Worm (Caenorhabditis elegans) whole organism, L1 larva: ENCODE measurements around the gene C17H11.5.
A peak's percentile ranks its signal among the peaks of the same experiment; 100 is the strongest.
"Not testable (repeated sequence)": the region's sequence is repeated elsewhere in the genome, so short reads cannot be mapped to it uniquely, and the experiment has no call there.

ENCODE experiments used
- C16A3.4 ChIP-seq: fragments of 150-350 bp; optimal IDR thresholded peaks from 2 replicates; lab custom pipeline; 2014; ENCODE audit warnings: missing biosample characterization, missing genetic modification characterization
- aha-1 ChIP-seq: fragments of 150-350 bp; optimal IDR thresholded peaks from 2 replicates; lab custom pipeline; 2014; ENCODE audit warnings: missing biosample characterization, missing genetic modification characterization
- ama-1 ChIP-seq: fragments of 150-350 bp; optimal IDR thresholded peaks from 2 replicates; lab custom pipeline; 2014
- ceh-8 ChIP-seq: fragments of 200-800 bp; sonication (Bioruptor generic); optimal IDR thresholded peaks from 2 replicates; lab custom pipeline; 2018; ENCODE audit warnings: mild to moderate bottlenecking, missing genetic modification characterization, moderate library complexity, missing compliant biosample characterization
- ceh-82 ChIP-seq, 3 experiments: fragments of 150-350 bp in 1 of 3; sonication (generic microtip) in 2 of 3; optimal IDR thresholded peaks; 2 replicates each; lab custom pipeline; 2014 to 2017; ENCODE audit warnings: missing biosample characterization in 3 of 3, missing genetic modification characterization in 3 of 3
- dsc-1 ChIP-seq: sonication (generic microtip); optimal IDR thresholded peaks from 2 replicates; lab custom pipeline; 2016; ENCODE audit warnings: mild to moderate bottlenecking, missing genetic modification characterization, missing compliant biosample characterization
- efl-1 ChIP-seq, 4 experiments: fragments of 150-350 bp; optimal IDR thresholded peaks in 3 of 4; peaks in 1 of 4; 1 replicate in 1 of 4; 2 replicates in 3 of 4; lab custom pipeline; 2014; ENCODE audit warnings: missing biosample characterization in 2 of 4, missing genetic modification characterization in 2 of 4, missing genetic modification reagents in 2 of 4
- fkh-8 ChIP-seq: sonication (generic microtip); optimal IDR thresholded peaks from 2 replicates; lab custom pipeline; 2016; ENCODE audit warnings: mild to moderate bottlenecking, missing genetic modification characterization, missing compliant biosample characterization
- fos-1 ChIP-seq: fragments of 150-350 bp; optimal IDR thresholded peaks from 2 replicates; lab custom pipeline; 2014; ENCODE audit warnings: missing biosample characterization, missing genetic modification characterization
- grh-1 ChIP-seq: fragments of 200-800 bp; sonication (Bioruptor generic); IDR thresholded peaks from 2 replicates; pipeline ENCODE4 v1.3.6; 2022; ENCODE audit warnings: missing genetic modification reagents, missing genetic modification characterization, missing compliant biosample characterization
- hlh-17 ChIP-seq: fragments of 200-800 bp; sonication (Bioruptor generic); optimal IDR thresholded peaks from 2 replicates; lab custom pipeline; 2018; ENCODE audit warnings: missing genetic modification characterization, mild to moderate bottlenecking, missing compliant biosample characterization, moderate library complexity, borderline replicate concordance
- irx-1 ChIP-seq: sonication (generic microtip); optimal IDR thresholded peaks from 2 replicates; lab custom pipeline; 2016; ENCODE audit warnings: missing genetic modification characterization, missing compliant biosample characterization
- jun-1 ChIP-seq: fragments of 150-350 bp; optimal IDR thresholded peaks from 2 replicates; lab custom pipeline; 2014; ENCODE audit warnings: missing biosample characterization, missing genetic modification reagents, missing genetic modification characterization
- lin-13 ChIP-seq: fragments of 150-350 bp; optimal IDR thresholded peaks from 2 replicates; lab custom pipeline; 2014; ENCODE audit warnings: missing biosample characterization, missing genetic modification reagents, missing genetic modification characterization
- lin-14 ChIP-seq: fragments of 200-800 bp; sonication (Bioruptor generic); optimal IDR thresholded peaks from 2 replicates; lab custom pipeline; 2018; ENCODE audit warnings: mild to moderate bottlenecking, missing genetic modification characterization, moderate library complexity, missing compliant biosample characterization
- lin-35 ChIP-seq, 2 experiments: fragments of 150-350 bp; optimal IDR thresholded peaks; 2 replicates each; lab custom pipeline; 2014; ENCODE audit warnings: missing biosample characterization in 2 of 2, missing genetic modification characterization in 2 of 2, missing genetic modification reagents in 2 of 2
- lin-39 ChIP-seq: fragments of 150-350 bp; optimal IDR thresholded peaks from 2 replicates; lab custom pipeline; 2014; ENCODE audit warnings: missing biosample characterization, missing genetic modification reagents, missing genetic modification characterization
- lsy-2 ChIP-seq, 2 experiments: fragments of 150-350 bp; optimal IDR thresholded peaks; 2 replicates each; lab custom pipeline; 2014; ENCODE audit warnings: missing biosample characterization in 2 of 2, missing genetic modification characterization in 2 of 2
- mdl-1 ChIP-seq, 2 experiments: fragments of 150-350 bp; optimal IDR thresholded peaks; 2 replicates each; lab custom pipeline; 2014 to 2017; ENCODE audit warnings: missing biosample characterization in 2 of 2, missing genetic modification characterization in 2 of 2, inconsistent platforms in 1 of 2
- mep-1 ChIP-seq: fragments of 150-350 bp; optimal IDR thresholded peaks from 2 replicates; lab custom pipeline; 2014; ENCODE audit warnings: missing biosample characterization, missing genetic modification characterization
- nhr-20 ChIP-seq: sonication (generic microtip); optimal IDR thresholded peaks from 2 replicates; lab custom pipeline; 2016; ENCODE audit warnings: mild to moderate bottlenecking, missing genetic modification characterization, missing compliant biosample characterization
- nhr-47 ChIP-seq: sonication (generic microtip); optimal IDR thresholded peaks from 2 replicates; lab custom pipeline; 2016; ENCODE audit warnings: mild to moderate bottlenecking, missing genetic modification characterization, moderate library complexity, missing compliant biosample characterization
- nhr-71 ChIP-seq: sonication (generic microtip); optimal IDR thresholded peaks from 2 replicates; lab custom pipeline; 2016; ENCODE audit warnings: mild to moderate bottlenecking, missing genetic modification characterization, moderate library complexity, missing compliant biosample characterization
- nhr-77 ChIP-seq: fragments of 150-350 bp; optimal IDR thresholded peaks from 2 replicates; lab custom pipeline; 2014; ENCODE audit warnings: missing biosample characterization, missing genetic modification characterization
- nhr-85 ChIP-seq: sonication (generic microtip); peaks from one replicate; lab custom pipeline; 2016; ENCODE audit warnings: missing genetic modification characterization, inconsistent platforms, missing compliant biosample characterization
- nhr-90 ChIP-seq: sonication (generic microtip); optimal IDR thresholded peaks from 2 replicates; lab custom pipeline; 2016; ENCODE audit warnings: mild to moderate bottlenecking, missing genetic modification characterization, missing compliant biosample characterization; ENCODE audit not compliant: poor library complexity
- rnt-1 ChIP-seq: sonication (generic microtip); optimal IDR thresholded peaks from 2 replicates; lab custom pipeline; 2016; ENCODE audit warnings: mild to moderate bottlenecking, missing genetic modification characterization, moderate library complexity, missing compliant biosample characterization
- skn-1 ChIP-seq: fragments of 150-350 bp; optimal IDR thresholded peaks from 2 replicates; lab custom pipeline; 2014; ENCODE audit warnings: missing biosample characterization, missing genetic modification characterization
- snu-23 ChIP-seq: sonication (generic microtip); optimal IDR thresholded peaks from 2 replicates; lab custom pipeline; 2016; ENCODE audit warnings: missing genetic modification characterization, missing compliant biosample characterization
- sox-4 ChIP-seq: sonication (generic microtip); optimal IDR thresholded peaks from 2 replicates; lab custom pipeline; 2016; ENCODE audit warnings: missing genetic modification characterization, missing compliant biosample characterization
- swsn-7 ChIP-seq: sonication (generic microtip); optimal IDR thresholded peaks from 2 replicates; lab custom pipeline; 2016; ENCODE audit warnings: missing genetic modification characterization, missing compliant biosample characterization
- unc-130 ChIP-seq: fragments of 150-350 bp; optimal IDR thresholded peaks from 2 replicates; lab custom pipeline; 2017; ENCODE audit warnings: missing biosample characterization, missing genetic modification characterization, inconsistent platforms
- unc-86 ChIP-seq: sonication (generic microtip); optimal IDR thresholded peaks from 2 replicates; lab custom pipeline; 2016; ENCODE audit warnings: missing genetic modification characterization, missing compliant biosample characterization
- xbp-1 ChIP-seq: sonication (generic microtip); optimal IDR thresholded peaks from 2 replicates; lab custom pipeline; 2016; ENCODE audit warnings: missing genetic modification characterization, missing compliant biosample characterization
- ztf-4 ChIP-seq: fragments of 150-350 bp; optimal IDR thresholded peaks from 2 replicates; lab custom pipeline; 2014; ENCODE audit warnings: missing biosample characterization, missing genetic modification characterization

The C17H11.5 gene

ce11 chrX:8155969-8156368 is 29.0 kb downstream of the C17H11.5 start:
- TF ChIP-seq unc-86 (tag; lab: Kevin White, UChicago) (peak; percentile 41), snu-23 (GFP tag; lab: Kevin White, UChicago) (peak; percentile 3), efl-1 (optimal IDR thresholded peaks at IDR 0.05; lab: Kevin White, UChicago) (no peak), efl-1 (GFP tag; optimal IDR thresholded peaks at IDR 0.05 in 1 of 2; lab: Kevin White, UChicago) (peak in 1 of 2 experiments; percentile 82), dsc-1 (tag; lab: Kevin White, UChicago) (no peak), mdl-1 (tag; optimal IDR thresholded peaks at IDR 0.05; lab: Kevin White, UChicago) (peak in 1 of 2 experiments; percentile 4), ama-1 (lab: Kevin White, UChicago) (no peak), ceh-82 (tag; optimal IDR thresholded peaks at IDR 0.05; lab: Kevin White, UChicago) (peak in 2 of 3 experiments; percentile 28 to 35), nhr-71 (tag; lab: Kevin White, UChicago) (peak; percentile 35), rnt-1 (tag; lab: Kevin White, UChicago) (peak; percentile 44), fkh-8 (tag; lab: Kevin White, UChicago) (no peak), nhr-47 (tag; lab: Kevin White, UChicago) (peak; percentile 49), swsn-7 (tag; lab: Kevin White, UChicago) (peak; percentile 4), skn-1 (tag; lab: Kevin White, UChicago) (peak; percentile 35)
- TF ChIP-seq, all 84 proteins: peak for 10

DNA sequence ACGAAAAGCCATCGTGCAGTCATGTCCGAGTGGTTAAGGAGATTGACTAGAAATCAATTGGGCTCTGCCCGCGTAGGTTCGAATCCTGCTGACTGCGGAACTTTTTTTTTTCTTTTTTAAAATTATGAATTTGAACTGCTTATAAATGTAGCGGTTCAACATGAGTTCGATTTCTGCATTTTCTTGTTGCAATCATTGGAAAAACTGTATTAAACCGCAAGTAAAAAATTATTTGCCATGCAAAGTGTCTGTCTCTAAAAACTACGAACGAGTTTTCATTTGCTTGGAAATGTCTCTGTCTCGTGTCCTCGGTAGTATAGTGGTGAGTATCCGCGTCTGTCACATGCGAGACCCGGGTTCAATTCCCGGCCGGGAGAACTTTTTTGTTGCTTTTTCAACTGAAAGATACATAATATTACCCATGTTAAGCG is 29.5 kb downstream of the C17H11.5 start:
- peak; percentile 20 for TF ChIP-seq nhr-77 (tag; lab: Kevin White, UChicago)
- TF ChIP-seq nhr-85 (tag; lab: Kevin White, UChicago): peak; percentile 68
- peak; percentile 59 for TF ChIP-seq snu-23 (GFP tag; lab: Kevin White, UChicago)
- TF ChIP-seq mdl-1 (tag; optimal IDR thresholded peaks at IDR 0.05; lab: Kevin White, UChicago): peak in 1 of 2 experiments; percentile 70
- TF ChIP-seq lin-35 (GFP tag; optimal IDR thresholded peaks at IDR 0.05; lab: Kevin White, UChicago): peak; percentile 6 to 48
- peak; percentile 48 for TF ChIP-seq rnt-1 (tag; lab: Kevin White, UChicago)
- TF ChIP-seq ceh-82 (tag; optimal IDR thresholded peaks at IDR 0.05; lab: Kevin White, UChicago): peak in 1 of 3 experiments; percentile 46
- TF ChIP-seq unc-130: peak; percentile 1
- peak; percentile 16 for TF ChIP-seq jun-1 (tag; lab: Kevin White, UChicago)
- TF ChIP-seq irx-1 (tag; lab: Kevin White, UChicago): peak; percentile 2
- TF ChIP-seq efl-1 (optimal IDR thresholded peaks at IDR 0.05; lab: Kevin White, UChicago): peak in 1 of 2 experiments; percentile 18
- TF ChIP-seq efl-1 (GFP tag; optimal IDR thresholded peaks at IDR 0.05 in 1 of 2; lab: Kevin White, UChicago): peak in 1 of 2 experiments; percentile 65
- peak; percentile 22 for TF ChIP-seq xbp-1 (tag; lab: Kevin White, UChicago)
- TF ChIP-seq lin-14: peak; percentile 2
- peak in 1 of 2 experiments; percentile 46 for TF ChIP-seq lsy-2 (tag; optimal IDR thresholded peaks at IDR 0.05; lab: Kevin White, UChicago)
- TF ChIP-seq mep-1: peak; percentile 8
- peak; percentile 43 for TF ChIP-seq C16A3.4 (tag; lab: Kevin White, UChicago)
- peak; percentile 7 for TF ChIP-seq lin-13 (GFP tag; lab: Kevin White, UChicago)

- TF ChIP-seq lin-35 (GFP tag; optimal IDR thresholded peaks at IDR 0.05; lab: Kevin White, UChicago) (peak in 1 of 2 experiments; percentile 29), efl-1 (GFP tag; optimal IDR thresholded peaks at IDR 0.05 in 1 of 2; lab: Kevin White, UChicago) (peak in 1 of 2 experiments; percentile 54), mdl-1 (tag; optimal IDR thresholded peaks at IDR 0.05; lab: Kevin White, UChicago) (peak in 1 of 2 experiments; percentile 4), nhr-71 (tag; lab: Kevin White, UChicago) (peak; percentile 25), nhr-47 (tag; lab: Kevin White, UChicago) (peak; percentile 29), rnt-1 (tag; lab: Kevin White, UChicago) (peak; percentile 19), nhr-90 (tag; lab: Kevin White, UChicago) (peak; percentile 10), snu-23 (GFP tag; lab: Kevin White, UChicago) (peak; percentile 47), swsn-7 (tag; lab: Kevin White, UChicago) (peak; percentile 12)
- not testable (repeated sequence) for TF ChIP-seq efl-1 (optimal IDR thresholded peaks at IDR 0.05; lab: Kevin White, UChicago)
- TF ChIP-seq, all 84 proteins: peak for 9; not testable (repeated sequence) for 75
These were observed 30.5 kb downstream of the C17H11.5 start for ce11 chrX:8154374-8154836.

- TF ChIP-seq lin-39 (tag; lab: Kevin White, UChicago) (no peak), fkh-8 (tag; lab: Kevin White, UChicago) (peak; percentile 84), ztf-4 (tag; lab: Kevin White, UChicago) (no peak), nhr-47 (tag; lab: Kevin White, UChicago) (peak; percentile 39), ceh-8 (GFP tag; lab: Kevin White, UChicago) (peak; percentile 16), grh-1 (no peak), sox-4 (tag; lab: Kevin White, UChicago) (peak; percentile 64), fos-1 (tag; lab: Kevin White, UChicago) (no peak), swsn-7 (tag; lab: Kevin White, UChicago) (peak; percentile 4), aha-1 (no peak), hlh-17 (GFP tag; lab: Kevin White, UChicago) (no peak), ceh-82 (tag; optimal IDR thresholded peaks at IDR 0.05; lab: Kevin White, UChicago) (no peak), dsc-1 (tag; lab: Kevin White, UChicago) (peak; percentile 50), nhr-20 (tag; lab: Kevin White, UChicago) (no peak)
These were observed 33.5 kb downstream of the C17H11.5 start for ce11 chrX:8151409-8151808.
